Worm (Caenorhabditis elegans) whole organism, L4 larva: ENCODE measurements around the gene pbo-4.

Experiments
- Y105C5A.15 ChIP-seq: fragments of 200-800 bp; sonication (Bioruptor generic); IDR thresholded peaks from 2 replicates; pipeline ENCODE4 v1.3.6; 2022; ENCODE audit warnings: missing genetic modification characterization, missing compliant biosample characterization
- ama-1 ChIP-seq: fragments of 150-350 bp; optimal IDR thresholded peaks from 2 replicates; lab custom pipeline; 2014; ENCODE audit warnings: inconsistent platforms, mixed read lengths
- fkh-10 ChIP-seq: fragments of 150-350 bp; optimal IDR thresholded peaks from 2 replicates; lab custom pipeline; 2014; ENCODE audit warnings: missing biosample characterization, missing genetic modification reagents, missing genetic modification characterization
- lin-15B ChIP-seq: fragments of 150-350 bp; sonication (generic microtip); optimal IDR thresholded peaks from 3 replicates; lab custom pipeline; 2014; ENCODE audit warnings: missing biosample characterization, missing genetic modification characterization
- nhr-237 ChIP-seq: sonication (generic microtip); optimal IDR thresholded peaks from 2 replicates; lab custom pipeline; 2017; ENCODE audit warnings: missing biosample characterization, missing genetic modification characterization
- pqm-1 ChIP-seq: sonication (generic microtip); optimal IDR thresholded peaks from 2 replicates; lab custom pipeline; 2017; ENCODE audit warnings: missing biosample characterization, missing genetic modification characterization

DNA sequence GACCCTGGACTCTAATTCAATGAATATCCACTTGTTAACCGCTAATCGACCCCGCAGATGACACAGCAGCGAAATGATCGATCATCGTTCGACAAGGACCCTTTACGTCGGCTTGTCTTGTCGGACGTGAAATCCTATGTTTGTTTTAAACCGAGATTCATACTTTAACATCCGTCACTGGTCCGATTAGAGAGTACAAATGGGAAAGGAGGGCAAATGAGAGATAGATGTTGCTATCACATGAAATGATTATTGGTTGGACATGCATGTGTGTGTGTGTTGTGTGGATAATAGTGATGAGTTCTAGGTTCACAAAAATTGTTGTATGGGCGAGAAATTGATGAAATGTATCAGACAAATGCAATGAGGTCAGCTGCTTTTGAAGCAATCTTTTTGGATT, 44.3 kb upstream of the pbo-4 start:
- TF ChIP-seq lin-15B (tag; lab: Kevin White, UChicago), result no peak
- no peak for TF ChIP-seq pqm-1 (tag; lab: Kevin White, UChicago)
- no peak for TF ChIP-seq nhr-237
- no peak for TF ChIP-seq ama-1 (lab: Kevin White, UChicago)
- no peak for TF ChIP-seq Y105C5A.15 (GFP tag; lab: Robert Waterston, UW)
- no peak for TF ChIP-seq fkh-10
